Fruit fly (Drosophila melanogaster) whole organism, embryonic: ENCODE measurements around the gene Oatp74D.

Source experiments
- Abd-B ChIP-seq: fragments of 200-800 bp; sonication (Bioruptor generic); optimal IDR thresholded peaks from 2 replicates; lab custom pipeline; 2018; ENCODE audit warnings: missing biosample characterization, mild to moderate bottlenecking, missing genetic modification characterization, moderate library complexity
- Blimp-1 ChIP-seq: fragments of 200-800 bp; sonication (Bioruptor generic); optimal IDR thresholded peaks from 3 replicates; lab custom pipeline; 2018; ENCODE audit warnings: missing biosample characterization, missing genetic modification characterization, mild to moderate bottlenecking, moderate library complexity, missing genetic modification reagents
- CG10431 ChIP-seq: fragments of 200-800 bp; sonication (Bioruptor generic); optimal IDR thresholded peaks from 3 replicates; lab custom pipeline; 2018; ENCODE audit warnings: missing biosample characterization, mild to moderate bottlenecking, missing genetic modification characterization
- CG12299 ChIP-seq: fragments of 200-800 bp; sonication (Bioruptor generic); optimal IDR thresholded peaks from 2 replicates; lab custom pipeline; 2018; ENCODE audit warnings: missing biosample characterization, mild to moderate bottlenecking, missing genetic modification characterization
- CG13424 ChIP-seq: fragments of 200-800 bp; sonication (Bioruptor generic); optimal IDR thresholded peaks from 2 replicates; lab custom pipeline; 2019; ENCODE audit warnings: missing biosample characterization, mild to moderate bottlenecking, missing genetic modification characterization, moderate library complexity
- CG14014 ChIP-seq: fragments of 200-800 bp; sonication (Bioruptor generic); IDR thresholded peaks from 2 replicates; pipeline ENCODE4 v1.3.6; 2022; ENCODE audit warnings: missing biosample characterization, missing genetic modification characterization
- CG15011 ChIP-seq: fragments of 200-800 bp; sonication (Bioruptor generic); optimal IDR thresholded peaks from 3 replicates; lab custom pipeline; 2018; ENCODE audit warnings: missing biosample characterization, mild to moderate bottlenecking, missing genetic modification characterization
- CG15601 ChIP-seq: fragments of 200-800 bp; sonication (Bioruptor generic); optimal IDR thresholded peaks from 3 replicates; lab custom pipeline; 2019; ENCODE audit warnings: missing biosample characterization, mild to moderate bottlenecking, missing genetic modification characterization, moderate library complexity
- CG16863 ChIP-seq: fragments of 200-800 bp; sonication (Bioruptor generic); optimal IDR thresholded peaks from 3 replicates; lab custom pipeline; 2016; ENCODE audit warnings: missing biosample characterization, missing genetic modification characterization
- CG17359 ChIP-seq: fragments of 200-800 bp; sonication (Bioruptor generic); optimal IDR thresholded peaks from 3 replicates; lab custom pipeline; 2018; ENCODE audit warnings: missing biosample characterization, mild to moderate bottlenecking, missing genetic modification characterization, moderate library complexity
- CG17802 ChIP-seq: fragments of 200-800 bp; sonication (Bioruptor generic); optimal IDR thresholded peaks from 2 replicates; lab custom pipeline; 2018; ENCODE audit warnings: missing biosample characterization, mild to moderate bottlenecking, missing genetic modification characterization, moderate library complexity
- CG18599 ChIP-seq: fragments of 200-800 bp; sonication (Bioruptor generic); optimal IDR thresholded peaks from 3 replicates; lab custom pipeline; 2017; ENCODE audit warnings: missing biosample characterization, missing genetic modification characterization, mild to moderate bottlenecking, moderate library complexity, missing genetic modification reagents
- CG18619 ChIP-seq: fragments of 200-800 bp; sonication (Bioruptor generic); optimal IDR thresholded peaks from 3 replicates; lab custom pipeline; 2017; ENCODE audit warnings: missing biosample characterization, mild to moderate bottlenecking, missing genetic modification characterization
- CG2678 ChIP-seq: fragments of 200-800 bp; sonication (Bioruptor generic); optimal IDR thresholded peaks from 3 replicates; lab custom pipeline; 2019; ENCODE audit warnings: missing biosample characterization, mild to moderate bottlenecking, missing genetic modification characterization, moderate library complexity
- CG2889 ChIP-seq: fragments of 200-800 bp; sonication (Bioruptor generic); IDR thresholded peaks from 3 replicates; pipeline ENCODE4 v1.3.6; 2022; ENCODE audit warnings: missing biosample characterization, missing genetic modification characterization
- CG42726 ChIP-seq: fragments of 200-800 bp; sonication (Bioruptor generic); IDR thresholded peaks from 2 replicates; pipeline ENCODE4 v1.3.6; 2022; ENCODE audit warnings: missing biosample characterization, missing genetic modification characterization; ENCODE audit not compliant: partially characterized antibody
- CG4360 ChIP-seq: fragments of 200-800 bp; sonication (Bioruptor generic); IDR thresholded peaks from 2 replicates; pipeline ENCODE4 v1.3.6; 2022; ENCODE audit warnings: missing biosample characterization, missing genetic modification characterization
- CG6683 ChIP-seq: fragments of 200-800 bp; sonication (Bioruptor generic); optimal IDR thresholded peaks from 2 replicates; lab custom pipeline; 2017; ENCODE audit warnings: missing biosample characterization, mild to moderate bottlenecking, missing genetic modification characterization, missing genetic modification reagents
- CG8388 ChIP-seq: fragments of 200-800 bp; sonication (Bioruptor generic); optimal IDR thresholded peaks from 2 replicates; lab custom pipeline; 2019; ENCODE audit warnings: missing biosample characterization, mild to moderate bottlenecking, missing genetic modification characterization, moderate library complexity
- CG9727 ChIP-seq: fragments of 200-800 bp; sonication (Bioruptor generic); optimal IDR thresholded peaks from 3 replicates; lab custom pipeline; 2017; ENCODE audit warnings: missing biosample characterization, mild to moderate bottlenecking, missing genetic modification characterization
- Dad ChIP-seq: fragments of 200-800 bp; sonication (Bioruptor generic); optimal IDR thresholded peaks from 3 replicates; lab custom pipeline; 2016; ENCODE audit warnings: missing biosample characterization, missing genetic modification characterization
- Dip3 ChIP-seq: fragments of 200-800 bp; sonication (Bioruptor generic); optimal IDR thresholded peaks from 3 replicates; lab custom pipeline; 2016; ENCODE audit warnings: missing biosample characterization, missing genetic modification characterization
- HLH54F ChIP-seq: fragments of 200-800 bp; sonication (Bioruptor generic); optimal IDR thresholded peaks from 3 replicates; lab custom pipeline; 2016; ENCODE audit warnings: missing biosample characterization, missing genetic modification characterization
- Hsf ChIP-seq: fragments of 200-800 bp; sonication (Bioruptor generic); optimal IDR thresholded peaks from 3 replicates; lab custom pipeline; 2016; ENCODE audit warnings: missing biosample characterization, missing genetic modification characterization
- Ptx1 ChIP-seq: fragments of 200-800 bp; sonication (Bioruptor generic); IDR thresholded peaks from 2 replicates; pipeline ENCODE4 v1.3.6; 2022; ENCODE audit warnings: missing biosample characterization, missing genetic modification characterization
- Usf ChIP-seq: fragments of 200-800 bp; sonication (Bioruptor generic); optimal IDR thresholded peaks from 2 replicates; lab custom pipeline; 2017; ENCODE audit warnings: missing genotype, missing biosample characterization, missing genetic modification characterization
- YL-1 ChIP-seq: fragments of 200-800 bp; sonication (Bioruptor generic); optimal IDR thresholded peaks from 3 replicates; lab custom pipeline; 2017; ENCODE audit warnings: missing biosample characterization, mild to moderate bottlenecking, missing genetic modification characterization
- amos ChIP-seq: fragments of 200-800 bp; sonication (Bioruptor generic); IDR thresholded peaks from 2 replicates; pipeline ENCODE4 v1.3.6; 2022; ENCODE audit warnings: missing biosample characterization, missing genetic modification characterization; ENCODE audit not compliant: partially characterized antibody
- ase ChIP-seq: fragments of 200-800 bp; sonication (Bioruptor generic); IDR thresholded peaks from 3 replicates; pipeline ENCODE4 v1.3.6; 2022; ENCODE audit warnings: missing biosample characterization, missing genetic modification characterization
- bab2 ChIP-seq: fragments of 200-800 bp; sonication (Bioruptor generic); optimal IDR thresholded peaks from 2 replicates; lab custom pipeline; 2016; ENCODE audit warnings: missing biosample characterization, missing genetic modification characterization
- bcd ChIP-seq: fragments of 200-800 bp; sonication (Bioruptor generic); optimal IDR thresholded peaks from 2 replicates; lab custom pipeline; 2017; ENCODE audit warnings: missing biosample characterization, mild to moderate bottlenecking, missing genetic modification characterization
- bsh ChIP-seq, 2 experiments: fragments of 200-800 bp; sonication (Bioruptor generic); optimal IDR thresholded peaks; 2 replicates each; lab custom pipeline; 2017 to 2018; ENCODE audit warnings: mild to moderate bottlenecking in 2 of 2, missing biosample characterization in 2 of 2, missing genetic modification characterization in 2 of 2, moderate library complexity in 1 of 2
- ci ChIP-seq: fragments of 200-800 bp; sonication (Bioruptor generic); IDR thresholded peaks from 3 replicates; pipeline ENCODE4 v1.3.6; 2022; ENCODE audit warnings: missing biosample characterization, missing genetic modification characterization
- croc ChIP-seq: fragments of 200-800 bp; sonication (Bioruptor generic); conservative IDR thresholded peaks from 3 replicates; pipeline ENCODE4 v1.3.6; 2022; ENCODE audit warnings: missing biosample characterization, missing genetic modification characterization
- crp ChIP-seq, 2 experiments: fragments of 200-800 bp; sonication (Bioruptor generic); optimal IDR thresholded peaks; 2 replicates in 1 of 2; 3 replicates in 1 of 2; lab custom pipeline; 2017; ENCODE audit warnings: missing biosample characterization in 2 of 2, missing genetic modification characterization in 2 of 2, mild to moderate bottlenecking in 1 of 2, moderate library complexity in 1 of 2
- eve ChIP-seq, 2 experiments: fragments of >200 bp; optimal IDR thresholded peaks; 2 replicates each; lab custom pipeline; 2017; ENCODE audit warnings: missing biosample characterization in 2 of 2, missing genetic modification characterization in 2 of 2
- grau ChIP-seq: fragments of 200-800 bp; optimal IDR thresholded peaks from 3 replicates; lab custom pipeline; 2019; ENCODE audit warnings: missing biosample characterization, mild to moderate bottlenecking, missing genetic modification characterization, moderate library complexity
- gro ChIP-seq: fragments of 200-800 bp; sonication (Bioruptor generic); optimal IDR thresholded peaks from 2 replicates; lab custom pipeline; 2016; ENCODE audit warnings: missing biosample characterization, missing genetic modification characterization
- hb ChIP-seq: fragments of 200-800 bp; sonication (Bioruptor generic); IDR thresholded peaks from 3 replicates; pipeline ENCODE4 v1.3.6; 2022; ENCODE audit warnings: missing biosample characterization, missing genetic modification characterization; ENCODE audit not compliant: partially characterized antibody
- jing ChIP-seq: fragments of 200-800 bp; sonication (Bioruptor generic); optimal IDR thresholded peaks from 2 replicates; lab custom pipeline; 2018; ENCODE audit warnings: missing biosample characterization, mild to moderate bottlenecking, missing genetic modification characterization
- lov ChIP-seq, 2 experiments: fragments of 200-800 bp in 1 of 2; fragments of >200 bp in 1 of 2; sonication (Bioruptor generic) in 1 of 2; IDR thresholded peaks in 1 of 2; optimal IDR thresholded peaks in 1 of 2; 2 replicates in 1 of 2; 3 replicates in 1 of 2; pipeline versions ENCODE4 v1.3.6 to Lab custom; 2017 to 2022; ENCODE audit warnings: missing biosample characterization in 1 of 2, missing genetic modification characterization in 1 of 2
- mam ChIP-seq: fragments of 200-800 bp; sonication (Bioruptor generic); optimal IDR thresholded peaks from 3 replicates; lab custom pipeline; 2016; ENCODE audit warnings: missing biosample characterization, missing genetic modification characterization
- org-1 ChIP-seq: fragments of 200-800 bp; sonication (Bioruptor generic); optimal IDR thresholded peaks from 2 replicates; lab custom pipeline; 2017; ENCODE audit warnings: missing biosample characterization, missing genetic modification characterization
- pb ChIP-seq: fragments of 200-800 bp; sonication (Bioruptor generic); optimal IDR thresholded peaks from 3 replicates; lab custom pipeline; 2016; ENCODE audit warnings: missing biosample characterization, missing genetic modification characterization
- pfk ChIP-seq: fragments of 200-800 bp; sonication (Bioruptor generic); optimal IDR thresholded peaks from 2 replicates; lab custom pipeline; 2018; ENCODE audit warnings: missing biosample characterization, mild to moderate bottlenecking, missing genetic modification characterization, moderate library complexity
- phol ChIP-seq: fragments of 200-800 bp; sonication (Bioruptor generic); optimal IDR thresholded peaks from 3 replicates; lab custom pipeline; 2018; ENCODE audit warnings: missing biosample characterization, mild to moderate bottlenecking, missing genetic modification characterization, moderate library complexity
- sima ChIP-seq: fragments of 200-800 bp; sonication (Bioruptor generic); optimal IDR thresholded peaks from 2 replicates; lab custom pipeline; 2016; ENCODE audit warnings: missing biosample characterization, missing genetic modification characterization
- sna ChIP-seq: fragments of 200-800 bp; sonication (Bioruptor generic); IDR thresholded peaks from 2 replicates; pipeline ENCODE4 v1.3.6; 2022; ENCODE audit warnings: missing biosample characterization, missing genetic modification characterization; ENCODE audit not compliant: partially characterized antibody
- tap ChIP-seq: fragments of 200-800 bp; optimal IDR thresholded peaks from 3 replicates; lab custom pipeline; 2019; ENCODE audit warnings: missing biosample characterization, mild to moderate bottlenecking, missing genetic modification characterization, moderate library complexity
- vnd ChIP-seq: fragments of 200-800 bp; sonication (Bioruptor generic); IDR thresholded peaks from 3 replicates; pipeline ENCODE4 v1.3.6; 2022; ENCODE audit warnings: missing biosample characterization, missing genetic modification characterization; ENCODE audit not compliant: partially characterized antibody

Gene Oatp74D

DNA sequence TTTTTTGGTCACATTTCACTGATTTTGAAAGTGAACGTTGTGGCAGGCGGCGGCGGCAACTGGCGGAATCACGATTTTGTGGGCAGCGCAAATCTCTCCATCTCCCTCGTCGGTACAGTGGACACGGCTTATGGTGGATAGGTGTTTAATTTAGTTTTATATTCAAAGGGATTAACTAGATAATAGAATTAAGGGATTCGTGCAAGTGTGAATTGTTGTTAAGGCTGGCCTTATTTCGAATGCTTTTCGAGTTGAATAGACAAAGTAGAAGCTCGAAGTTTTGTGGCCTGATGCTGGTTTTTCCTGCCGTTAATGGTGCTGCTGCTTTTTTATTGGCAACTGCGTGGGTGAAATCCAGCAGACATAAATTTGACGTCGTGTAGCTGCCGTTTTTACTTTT, 11.1 kb downstream of the Oatp74D start:
- TF ChIP-seq CG15601 (no peak), bsh (GFP tag; optimal IDR thresholded peaks at IDR 0.05; lab: Kevin White, UChicago) (no peak), CG8388 (GFP tag; lab: Kevin White, UChicago) (no peak), CG12299 (tag; lab: Kevin White, UChicago) (no peak), mam (GFP tag; lab: Kevin White, UChicago) (no peak), CG10431 (no peak), YL-1 (GFP tag; lab: Kevin White, UChicago) (no peak), CG17359 (tag; lab: Kevin White, UChicago) (no peak), CG2889 (GFP tag; lab: Robert Waterston, UW) (no peak), Hsf (no peak), CG9727 (GFP tag; lab: Kevin White, UChicago) (no peak), jing (no peak), HLH54F (GFP tag; lab: Kevin White, UChicago) (no peak), Usf (GFP tag; lab: Kevin White, UChicago) (no peak), sna (GFP tag; lab: Robert Waterston, UW) (no peak), CG6683 (GFP tag; lab: Kevin White, UChicago) (no peak), org-1 (GFP tag; lab: Kevin White, UChicago) (no peak), CG2678 (no peak), grau (tag; lab: Kevin White, UChicago) (peak; percentile 65), ci (GFP tag; lab: Robert Waterston, UW) (0 out of 3 replicates have a peak, but pooled peaks have one; percentile 28), pb (no peak), croc (GFP tag; lab: Robert Waterston, UW) (no peak), CG18619 (GFP tag; lab: Kevin White, UChicago) (no peak), bab2 (GFP tag; lab: Kevin White, UChicago) (no peak), CG42726 (GFP tag; lab: Robert Waterston, UW) (no peak), phol (tag; lab: Kevin White, UChicago) (no peak), CG18599 (GFP tag; lab: Kevin White, UChicago) (no peak), ase (GFP tag; lab: Robert Waterston, UW) (no peak), hb (GFP tag; lab: Robert Waterston, UW) (no peak), bcd (GFP tag; lab: Kevin White, UChicago) (no peak), amos (GFP tag; lab: Robert Waterston, UW) (no peak), lov (optimal IDR thresholded peaks at IDR 0.05; lab: Kevin White, UChicago) (no peak), lov (GFP tag; IDR thresholded peaks at IDR 0.05; lab: Robert Waterston, UW) (no peak), pfk (GFP tag; lab: Kevin White, UChicago) (no peak), Dad (no peak), CG4360 (GFP tag; lab: Robert Waterston, UW) (no peak), CG15011 (GFP tag; lab: Kevin White, UChicago) (no peak), gro (GFP tag; lab: Kevin White, UChicago) (no peak), Blimp-1 (GFP tag; lab: Kevin White, UChicago) (peak; percentile 53), Abd-B (no peak), Dip3 (no peak), crp (GFP tag; optimal IDR thresholded peaks at IDR 0.05; lab: Kevin White, UChicago) (no peak), CG14014 (no peak), CG13424 (tag; lab: Kevin White, UChicago) (no peak), CG16863 (no peak), eve (GFP tag; optimal IDR thresholded peaks at IDR 0.05; lab: Kevin White, UChicago) (no peak), sima (GFP tag; lab: Kevin White, UChicago) (no peak), CG17802 (tag; lab: Kevin White, UChicago) (no peak), Ptx1 (GFP tag; lab: Robert Waterston, UW) (peak; percentile 17; the same call in 1 of the 2 replicates), vnd (no peak), tap (tag; lab: Kevin White, UChicago) (no peak)
